Fruit fly (Drosophila melanogaster) whole organism, embryonic: ENCODE data around the gene Mip.
A peak's percentile ranks its signal among the peaks of the same experiment; 100 is the strongest.

ENCODE experiments used
- Adf1 ChIP-seq: fragments of 200-800 bp; sonication (Bioruptor generic); IDR thresholded peaks from 2 replicates; pipeline ENCODE4 v1.3.6; 2022; ENCODE audit warnings: missing biosample characterization, missing genetic modification characterization
- BtbVII ChIP-seq: fragments of 200-800 bp; sonication (Bioruptor generic); optimal IDR thresholded peaks from 3 replicates; lab custom pipeline; 2017; ENCODE audit warnings: missing biosample characterization, mild to moderate bottlenecking, missing genetic modification characterization
- CG10979 ChIP-seq: fragments of 200-800 bp; sonication (Bioruptor generic); optimal IDR thresholded peaks from 2 replicates; lab custom pipeline; 2018; ENCODE audit warnings: missing biosample characterization, mild to moderate bottlenecking, missing genetic modification characterization, moderate library complexity
- CG12219 ChIP-seq: fragments of 200-800 bp; sonication (Bioruptor generic); optimal IDR thresholded peaks from 3 replicates; lab custom pipeline; 2018; ENCODE audit warnings: missing biosample characterization, mild to moderate bottlenecking, missing genetic modification characterization
- CG12659 ChIP-seq: fragments of 200-800 bp; sonication (Bioruptor generic); optimal IDR thresholded peaks from 3 replicates; lab custom pipeline; 2017; ENCODE audit warnings: mild to moderate bottlenecking, missing biosample characterization, missing genetic modification reagents, missing genetic modification characterization
- CG12942 ChIP-seq: fragments of 200-800 bp; sonication (Bioruptor generic); optimal IDR thresholded peaks from 3 replicates; lab custom pipeline; 2016; ENCODE audit warnings: missing biosample characterization, missing genetic modification characterization
- CG13287 ChIP-seq: fragments of 200-800 bp; sonication (Bioruptor generic); IDR thresholded peaks from 2 replicates; pipeline ENCODE4 v1.3.6; 2022; ENCODE audit warnings: missing biosample characterization, missing genetic modification characterization; ENCODE audit not compliant: partially characterized antibody
- CG13624 ChIP-seq: fragments of 200-800 bp; sonication (Bioruptor generic); optimal IDR thresholded peaks from 2 replicates; lab custom pipeline; 2016; ENCODE audit warnings: missing biosample characterization, missing genetic modification characterization
- CG15011 ChIP-seq: fragments of 200-800 bp; sonication (Bioruptor generic); optimal IDR thresholded peaks from 3 replicates; lab custom pipeline; 2018; ENCODE audit warnings: missing biosample characterization, mild to moderate bottlenecking, missing genetic modification characterization
- CG15696 ChIP-seq: fragments of 200-800 bp; sonication (Bioruptor generic); optimal IDR thresholded peaks from 2 replicates; lab custom pipeline; 2019; ENCODE audit warnings: missing biosample characterization, mild to moderate bottlenecking, missing genetic modification characterization, moderate library complexity
- CG17186 ChIP-seq: fragments of 200-800 bp; sonication (Bioruptor generic); optimal IDR thresholded peaks from 3 replicates; lab custom pipeline; 2017; ENCODE audit warnings: missing biosample characterization, missing genetic modification reagents, missing genetic modification characterization
- CG17359 ChIP-seq: fragments of 200-800 bp; sonication (Bioruptor generic); optimal IDR thresholded peaks from 3 replicates; lab custom pipeline; 2018; ENCODE audit warnings: missing biosample characterization, mild to moderate bottlenecking, missing genetic modification characterization, moderate library complexity
- CG17568 ChIP-seq: fragments of 200-800 bp; sonication (Bioruptor generic); optimal IDR thresholded peaks from 2 replicates; lab custom pipeline; 2018; ENCODE audit warnings: missing biosample characterization, mild to moderate bottlenecking, missing genetic modification characterization, moderate library complexity
- CG2120 ChIP-seq: fragments of 200-800 bp; sonication (Bioruptor generic); optimal IDR thresholded peaks from 3 replicates; lab custom pipeline; 2016; ENCODE audit warnings: missing biosample characterization, missing genetic modification characterization
- CG31388 ChIP-seq: fragments of 200-800 bp; sonication (Bioruptor generic); optimal IDR thresholded peaks from 2 replicates; lab custom pipeline; 2016; ENCODE audit warnings: missing biosample characterization, missing genetic modification characterization
- CG3281 ChIP-seq: fragments of 200-800 bp; sonication (Bioruptor generic); optimal IDR thresholded peaks from 3 replicates; lab custom pipeline; 2017; ENCODE audit warnings: missing biosample characterization, mild to moderate bottlenecking, missing genetic modification characterization
- CG33213 ChIP-seq: fragments of 200-800 bp; sonication (Bioruptor generic); optimal IDR thresholded peaks from 3 replicates; lab custom pipeline; 2016; ENCODE audit warnings: missing biosample characterization, missing genetic modification characterization
- CG34422 ChIP-seq: fragments of 200-800 bp; sonication (Bioruptor generic); IDR thresholded peaks from 3 replicates; pipeline ENCODE4 v1.3.6; 2022; ENCODE audit warnings: missing biosample characterization, missing genetic modification characterization
- CG3847 ChIP-seq: fragments of 200-800 bp; sonication (Bioruptor generic); IDR thresholded peaks from 2 replicates; pipeline ENCODE4 v1.3.6; 2022; ENCODE audit warnings: missing biosample characterization, missing genetic modification characterization
- CG4328 ChIP-seq: fragments of 200-800 bp; sonication (Bioruptor generic); optimal IDR thresholded peaks from 3 replicates; lab custom pipeline; 2017; ENCODE audit warnings: missing biosample characterization, missing genetic modification reagents, missing genetic modification characterization
- CG5953 ChIP-seq: fragments of 200-800 bp; sonication (Bioruptor generic); IDR thresholded peaks from 2 replicates; pipeline ENCODE4 v1.3.6; 2022; ENCODE audit warnings: missing biosample characterization, missing genetic modification characterization
- CG7357 ChIP-seq: fragments of 200-800 bp; sonication (Bioruptor generic); IDR thresholded peaks from 3 replicates; pipeline ENCODE4 v1.3.6; 2022; ENCODE audit warnings: missing biosample characterization, missing genetic modification characterization
- CG7745 ChIP-seq: fragments of 200-800 bp; sonication (Bioruptor generic); optimal IDR thresholded peaks from 2 replicates; lab custom pipeline; 2018; ENCODE audit warnings: missing biosample characterization, mild to moderate bottlenecking, missing genetic modification characterization, moderate library complexity
- CG8388 ChIP-seq: fragments of 200-800 bp; sonication (Bioruptor generic); optimal IDR thresholded peaks from 2 replicates; lab custom pipeline; 2019; ENCODE audit warnings: missing biosample characterization, mild to moderate bottlenecking, missing genetic modification characterization, moderate library complexity
- CG9797 ChIP-seq: fragments of 200-800 bp; sonication (Bioruptor generic); optimal IDR thresholded peaks from 3 replicates; lab custom pipeline; 2018; ENCODE audit warnings: missing biosample characterization, mild to moderate bottlenecking, missing genetic modification characterization
- CG9817 ChIP-seq: fragments of 200-800 bp; sonication (Bioruptor generic); optimal IDR thresholded peaks from 2 replicates; lab custom pipeline; 2018; ENCODE audit warnings: missing biosample characterization, mild to moderate bottlenecking, missing genetic modification characterization, moderate library complexity
- Dip2 ChIP-seq: fragments of 200-800 bp; sonication (Bioruptor generic); IDR thresholded peaks from 2 replicates; pipeline ENCODE4 v1.3.6; 2022; ENCODE audit warnings: missing biosample characterization, missing genetic modification characterization
- Doc2 ChIP-seq: fragments of 200-800 bp; sonication (Bioruptor generic); IDR thresholded peaks from 2 replicates; pipeline ENCODE4 v1.3.6; 2022; ENCODE audit warnings: missing biosample characterization, missing genetic modification characterization
- Doc3 ChIP-seq: fragments of 200-800 bp; sonication (Bioruptor generic); IDR thresholded peaks from 3 replicates; pipeline ENCODE4 v1.3.6; 2022; ENCODE audit warnings: missing biosample characterization, missing genetic modification characterization; ENCODE audit not compliant: partially characterized antibody
- Dp ChIP-seq: fragments of 200-800 bp; sonication (Bioruptor generic); optimal IDR thresholded peaks from 2 replicates; lab custom pipeline; 2018; ENCODE audit warnings: missing biosample characterization, mild to moderate bottlenecking, missing genetic modification characterization, moderate library complexity
- Dref ChIP-seq: fragments of 200-800 bp; sonication (Bioruptor generic); IDR thresholded peaks from 2 replicates; pipeline ENCODE4 v1.3.6; 2022; ENCODE audit warnings: missing biosample characterization, missing genetic modification characterization
- Ets97D ChIP-seq: fragments of 200-800 bp; sonication (Bioruptor generic); optimal IDR thresholded peaks from 3 replicates; lab custom pipeline; 2016; ENCODE audit warnings: missing biosample characterization, missing genetic modification characterization
- NC2α ChIP-seq: fragments of 200-800 bp; sonication (Bioruptor generic); optimal IDR thresholded peaks from 2 replicates; lab custom pipeline; 2016; ENCODE audit warnings: missing biosample characterization, missing genetic modification characterization
- NK7.1 ChIP-seq: fragments of 200-800 bp; sonication (Bioruptor generic); optimal IDR thresholded peaks from 3 replicates; lab custom pipeline; 2016; ENCODE audit warnings: missing biosample characterization, missing genetic modification characterization
- Opbp ChIP-seq: fragments of 200-800 bp; sonication (Bioruptor generic); IDR thresholded peaks from 3 replicates; pipeline ENCODE4 v1.3.6; 2022; ENCODE audit warnings: missing biosample characterization, missing genetic modification characterization; ENCODE audit not compliant: partially characterized antibody
- Xbp1 ChIP-seq: fragments of 200-800 bp; sonication (Bioruptor generic); optimal IDR thresholded peaks from 3 replicates; lab custom pipeline; 2016; ENCODE audit warnings: missing biosample characterization, mild to moderate bottlenecking, missing genetic modification characterization
- YL-1 ChIP-seq: fragments of 200-800 bp; sonication (Bioruptor generic); optimal IDR thresholded peaks from 3 replicates; lab custom pipeline; 2017; ENCODE audit warnings: missing biosample characterization, mild to moderate bottlenecking, missing genetic modification characterization
- bcd ChIP-seq: fragments of 200-800 bp; sonication (Bioruptor generic); optimal IDR thresholded peaks from 2 replicates; lab custom pipeline; 2017; ENCODE audit warnings: missing biosample characterization, mild to moderate bottlenecking, missing genetic modification characterization
- dm ChIP-seq: fragments of 200-800 bp; sonication (Bioruptor generic); optimal IDR thresholded peaks from 3 replicates; lab custom pipeline; 2016; ENCODE audit warnings: missing biosample characterization, missing genetic modification characterization
- ewg ChIP-seq: fragments of 200-800 bp; sonication (Bioruptor generic); optimal IDR thresholded peaks from 3 replicates; lab custom pipeline; 2017; ENCODE audit warnings: mild to moderate bottlenecking, missing biosample characterization, missing genetic modification reagents, missing genetic modification characterization
- lilli ChIP-seq: fragments of 200-800 bp; sonication (Bioruptor generic); optimal IDR thresholded peaks from 3 replicates; lab custom pipeline; 2016; ENCODE audit warnings: missing biosample characterization, missing genetic modification characterization
- lov ChIP-seq, 2 experiments: fragments of 200-800 bp in 1 of 2; fragments of >200 bp in 1 of 2; sonication (Bioruptor generic) in 1 of 2; IDR thresholded peaks in 1 of 2; optimal IDR thresholded peaks in 1 of 2; 2 replicates in 1 of 2; 3 replicates in 1 of 2; pipeline versions ENCODE4 v1.3.6 to Lab custom; 2017 to 2022; ENCODE audit warnings: missing biosample characterization in 1 of 2, missing genetic modification characterization in 1 of 2
- onecut ChIP-seq: fragments of 200-800 bp; sonication (Bioruptor generic); IDR thresholded peaks from 2 replicates; pipeline ENCODE4 v1.3.6; 2022; ENCODE audit warnings: missing biosample characterization, missing genetic modification characterization
- pzg ChIP-seq: fragments of 200-800 bp; sonication (Bioruptor generic); optimal IDR thresholded peaks from 3 replicates; lab custom pipeline; 2018; ENCODE audit warnings: missing biosample characterization, mild to moderate bottlenecking, missing genetic modification characterization, moderate library complexity
- run ChIP-seq: fragments of 200-800 bp; sonication (Bioruptor generic); optimal IDR thresholded peaks from 3 replicates; lab custom pipeline; 2018; ENCODE audit warnings: missing biosample characterization, mild to moderate bottlenecking, missing genetic modification characterization
- tgo ChIP-seq: fragments of 200-800 bp; sonication (Bioruptor generic); IDR thresholded peaks from 3 replicates; pipeline ENCODE4 v1.3.6; 2022; ENCODE audit warnings: missing biosample characterization, missing genetic modification characterization
- toy ChIP-seq: fragments of 200-800 bp; sonication (Bioruptor generic); IDR thresholded peaks from 2 replicates; pipeline ENCODE4 v1.3.6; 2022; ENCODE audit warnings: missing biosample characterization, missing genetic modification characterization
- trh ChIP-seq: fragments of 200-800 bp; sonication (Bioruptor generic); optimal IDR thresholded peaks from 2 replicates; lab custom pipeline; 2016; ENCODE audit warnings: missing biosample characterization, missing genetic modification characterization
- unpg ChIP-seq: fragments of 200-800 bp; sonication (Bioruptor generic); optimal IDR thresholded peaks from 3 replicates; lab custom pipeline; 2018; ENCODE audit warnings: missing biosample characterization, mild to moderate bottlenecking, missing genetic modification characterization, moderate library complexity
- zen ChIP-seq: fragments of 200-800 bp; sonication (Bioruptor generic); optimal IDR thresholded peaks from 3 replicates; lab custom pipeline; 2018; ENCODE audit warnings: missing biosample characterization, mild to moderate bottlenecking, missing genetic modification characterization, moderate library complexity

Mip gene

dm6 chr3L:17352812-17353211, 3.3 kb upstream of the Mip start (continued):
- peak; percentile 58 for TF ChIP-seq CG3847 (GFP tag; lab: Robert Waterston, UW)
- TF ChIP-seq CG7745 (tag; lab: Kevin White, UChicago) = no peak
- TF ChIP-seq YL-1 = peak; percentile 35
- TF ChIP-seq dm = peak; percentile 79
- TF ChIP-seq CG15696 (tag; lab: Kevin White, UChicago) = no peak
- no peak for TF ChIP-seq lilli (GFP tag; lab: Kevin White, UChicago)
- no peak for TF ChIP-seq CG3281 (GFP tag; lab: Kevin White, UChicago)
- TF ChIP-seq tgo (GFP tag; lab: Robert Waterston, UW) = no peak
- TF ChIP-seq Xbp1 (GFP tag; lab: Kevin White, UChicago) = peak; percentile 18
- TF ChIP-seq BtbVII = no peak
- no peak for TF ChIP-seq CG7357 (GFP tag; lab: Robert Waterston, UW)
- TF ChIP-seq CG17568 = no peak
- peak; percentile 55 for TF ChIP-seq Dref (GFP tag; lab: Robert Waterston, UW)
- no peak for TF ChIP-seq unpg (GFP tag; lab: Kevin White, UChicago)
- TF ChIP-seq CG34422 (GFP tag; lab: Robert Waterston, UW) = no peak; the same call in 2 of the 3 replicates
- TF ChIP-seq CG17359 = no peak
- no peak for TF ChIP-seq CG5953 (GFP tag; lab: Robert Waterston, UW)
- TF ChIP-seq CG10979 (tag; lab: Kevin White, UChicago) = no peak
- peak; percentile 16 for TF ChIP-seq bcd
- TF ChIP-seq CG9797 = peak; percentile 42
- TF ChIP-seq CG4328 = no peak
- TF ChIP-seq NC2α (GFP tag; lab: Kevin White, UChicago) = no peak
- peak; percentile 82 for TF ChIP-seq toy (GFP tag; lab: Robert Waterston, UW)
- no peak for TF ChIP-seq ewg (GFP tag; lab: Kevin White, UChicago)
- peak; percentile 66 for TF ChIP-seq CG13287 (GFP tag; lab: Robert Waterston, UW)
- TF ChIP-seq CG13624 (GFP tag; lab: Kevin White, UChicago) = no peak
- TF ChIP-seq CG17186 (GFP tag; lab: Kevin White, UChicago) = no peak
- no peak for TF ChIP-seq NK7.1 (GFP tag; lab: Kevin White, UChicago)
- TF ChIP-seq zen (tag; lab: Kevin White, UChicago) = peak; percentile 61
- TF ChIP-seq onecut (GFP tag; lab: Robert Waterston, UW) = peak; percentile 78
- peak; percentile 84 for TF ChIP-seq pzg (GFP tag; lab: Kevin White, UChicago)
- TF ChIP-seq run (tag; lab: Kevin White, UChicago) = no peak
- TF ChIP-seq CG12942 (GFP tag; lab: Kevin White, UChicago) = no peak
- no peak for TF ChIP-seq CG2120 (GFP tag; lab: Kevin White, UChicago)
- TF ChIP-seq CG33213 (GFP tag; lab: Kevin White, UChicago) = peak; percentile 41
- no peak for TF ChIP-seq Adf1 (GFP tag; lab: Robert Waterston, UW)
- TF ChIP-seq trh (GFP tag; lab: Kevin White, UChicago) = no peak
- peak; percentile 8 for TF ChIP-seq CG8388 (GFP tag; lab: Kevin White, UChicago)
- TF ChIP-seq Doc2 = no peak
- TF ChIP-seq CG9817 = no peak
- no peak for TF ChIP-seq CG31388 (GFP tag; lab: Kevin White, UChicago)
- TF ChIP-seq CG12659 (GFP tag; lab: Kevin White, UChicago) = peak; percentile 12
- no peak for TF ChIP-seq lov (optimal IDR thresholded peaks at IDR 0.05; lab: Kevin White, UChicago)
- 0 out of 3 replicates have a peak, but pooled peaks have one; percentile 5 for TF ChIP-seq lov (GFP tag; IDR thresholded peaks at IDR 0.05; lab: Robert Waterston, UW)
- TF ChIP-seq Dp (GFP tag; lab: Kevin White, UChicago) = peak; percentile 56
- no peak for TF ChIP-seq Dip2 (GFP tag; lab: Robert Waterston, UW)
- peak; percentile 50 for TF ChIP-seq Ets97D
- TF ChIP-seq CG12219 (GFP tag; lab: Kevin White, UChicago) = no peak
- TF ChIP-seq Opbp (GFP tag; lab: Robert Waterston, UW) = peak; percentile 25; the same call in 2 of the 3 replicates
- no peak for TF ChIP-seq Doc3
- TF ChIP-seq CG15011 (GFP tag; lab: Kevin White, UChicago) = no peak
